Fruit fly (Drosophila melanogaster): ENCODE measurements around the gene Naglu.

Naglu gene

dm6 chr2L:8424090-8424470 lies 12.4 kb upstream of the Naglu start:
- no peak for TF ChIP-seq ovo (GFP tag; optimal IDR thresholded peaks at IDR 0.05)
- TF ChIP-seq CG12768 (GFP tag; optimal IDR thresholded peaks at IDR 0.05) = no peak
- no peak for TF ChIP-seq CG11617 (GFP tag; optimal IDR thresholded peaks at IDR 0.05)
- no peak for TF ChIP-seq Mnt (GFP tag; optimal IDR thresholded peaks at IDR 0.05)
- TF ChIP-seq toe (GFP tag; optimal IDR thresholded peaks at IDR 0.05) = no peak
- no peak for TF ChIP-seq kay (GFP tag; ENCODE audit: borderline replicate concordance)
- no peak for TF ChIP-seq bab1 (GFP tag; optimal IDR thresholded peaks at IDR 0.05)
- TF ChIP-seq CG7045 (GFP tag; optimal IDR thresholded peaks at IDR 0.05) = no peak

dm6 chr2L:8423460-8424089 lies 11.9 kb upstream of the Naglu start:
- no peak for TF ChIP-seq Hr96 (GFP tag; optimal IDR thresholded peaks at IDR 0.05)
- TF ChIP-seq cnc (optimal IDR thresholded peaks at IDR 0.05) = no peak
- TF ChIP-seq tj (GFP tag; optimal IDR thresholded peaks at IDR 0.05) = peak; percentile 90
- no peak for TF ChIP-seq bab1 (GFP tag; optimal IDR thresholded peaks at IDR 0.05)
- no peak for TF ChIP-seq CG14711 (tag; optimal IDR thresholded peaks at IDR 0.05)

- TF ChIP-seq CG11617 (GFP tag; optimal IDR thresholded peaks at IDR 0.05) (no peak), tj (GFP tag; optimal IDR thresholded peaks at IDR 0.05) (no peak)
Observed at dm6 chr2L:8423047-8423446, 11.4 kb upstream of the Naglu start.

dm6 chr2L:8421717-8422116 lies 10.0 kb upstream of the Naglu start:
- TF ChIP-seq tj (GFP tag; optimal IDR thresholded peaks at IDR 0.05) (no peak), kay (GFP tag; ENCODE audit: borderline replicate concordance) (no peak), cic (GFP tag; optimal IDR thresholded peaks at IDR 0.05) (no peak)

dm6 chr2L:8420259-8420930 lies 8.7 kb upstream of the Naglu start:
- no peak for TF ChIP-seq CG7101 (tag; optimal IDR thresholded peaks at IDR 0.05)
- TF ChIP-seq CG1620 (GFP tag; optimal IDR thresholded peaks at IDR 0.05) = no peak
- no peak for TF ChIP-seq cnc (optimal IDR thresholded peaks at IDR 0.05)
- TF ChIP-seq ovo (GFP tag; optimal IDR thresholded peaks at IDR 0.05) = no peak
- no peak for TF ChIP-seq CG12768 (GFP tag; optimal IDR thresholded peaks at IDR 0.05)
- TF ChIP-seq toe (GFP tag; optimal IDR thresholded peaks at IDR 0.05) = no peak
- no peak for TF ChIP-seq bab1 (GFP tag; optimal IDR thresholded peaks at IDR 0.05)
- no peak for TF ChIP-seq CG5204 (GFP tag; optimal IDR thresholded peaks at IDR 0.05)
- TF ChIP-seq CG14711 (tag; optimal IDR thresholded peaks at IDR 0.05) = no peak
- TF ChIP-seq Hr96 (GFP tag; optimal IDR thresholded peaks at IDR 0.05) = no peak
- no peak for TF ChIP-seq kay (GFP tag; ENCODE audit: borderline replicate concordance)
- TF ChIP-seq Crg-1 (GFP tag; optimal IDR thresholded peaks at IDR 0.05) = no peak
- no peak for TF ChIP-seq CG11617 (GFP tag; optimal IDR thresholded peaks at IDR 0.05)
- no peak for TF ChIP-seq CG33017 (tag; optimal IDR thresholded peaks at IDR 0.05)
- TF ChIP-seq Mnt (GFP tag; optimal IDR thresholded peaks at IDR 0.05) = no peak
- TF ChIP-seq pad (GFP tag; optimal IDR thresholded peaks at IDR 0.05) = no peak
- no peak for TF ChIP-seq CG7045 (GFP tag; optimal IDR thresholded peaks at IDR 0.05)
- TF ChIP-seq Clk (GFP tag; optimal IDR thresholded peaks at IDR 0.05) = no peak
- TF ChIP-seq tj (GFP tag; optimal IDR thresholded peaks at IDR 0.05) = no peak

dm6 chr2L:8419382-8419940 lies 7.8 kb upstream of the Naglu start:
- TF ChIP-seq CG5204 (GFP tag; optimal IDR thresholded peaks at IDR 0.05) (no peak), pad (GFP tag; optimal IDR thresholded peaks at IDR 0.05) (peak; percentile 70)

dm6 chr2L:8418113-8418885 lies 6.6 kb upstream of the Naglu start:
- TF ChIP-seq CG11617 (GFP tag; optimal IDR thresholded peaks at IDR 0.05) (no peak), tj (GFP tag; optimal IDR thresholded peaks at IDR 0.05) (peak; percentile 68)

dm6 chr2L:8417562-8417961 lies 5.9 kb upstream of the Naglu start:
- peak; percentile 91 for TF ChIP-seq tj (GFP tag; optimal IDR thresholded peaks at IDR 0.05)
- no peak for TF ChIP-seq Mnt (GFP tag; optimal IDR thresholded peaks at IDR 0.05)

All from whole organism, adult.